Fruit fly (Drosophila melanogaster): ENCODE results near the gene CG14401.

DNA sequence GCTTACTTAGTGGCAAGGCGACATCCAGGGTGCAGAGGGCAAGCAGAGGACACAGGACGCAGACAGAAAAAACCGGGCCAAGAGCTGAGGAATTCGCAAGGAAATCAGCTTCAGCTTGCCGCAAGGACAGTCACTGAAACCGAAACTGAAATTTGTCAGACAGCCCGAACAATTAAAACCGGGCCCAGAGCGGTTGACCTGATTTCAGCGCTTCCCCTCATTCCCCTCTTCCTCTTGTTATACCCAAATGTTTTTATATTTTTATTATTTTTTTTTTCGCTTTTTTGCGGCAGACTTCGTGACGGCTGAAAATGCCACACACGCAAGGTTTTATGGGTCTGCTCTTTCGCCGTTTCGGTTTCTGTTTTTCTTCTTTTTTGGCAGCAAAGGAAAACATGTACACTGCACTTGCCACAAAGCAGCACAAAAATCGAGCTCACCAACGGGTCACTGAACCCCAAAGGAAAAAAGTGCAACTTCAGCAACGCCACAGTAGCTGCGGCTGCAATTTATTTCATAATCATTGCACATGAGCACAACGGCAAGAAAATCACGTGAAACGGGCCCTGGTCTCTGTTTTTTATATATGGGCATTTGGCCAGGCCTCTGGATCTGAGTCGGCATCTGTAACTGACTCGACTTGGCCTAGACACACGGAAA lies 38.5 kb downstream of the CG14401 start:
- TF ChIP-seq EcR (GFP tag; optimal IDR thresholded peaks at IDR 0.05) (peak; percentile 60), CG9948 (tag; optimal IDR thresholded peaks at IDR 0.05) (no peak), Pif1B (GFP tag; optimal IDR thresholded peaks at IDR 0.05) (no peak), rn (GFP tag; IDR thresholded peaks at IDR 0.05) (no peak), D1 (tag; optimal IDR thresholded peaks at IDR 0.05) (no peak), fd96Ca (GFP tag; IDR thresholded peaks at IDR 0.05) (no peak; the same call in 2 of the 3 replicates), Snoo (tag; optimal IDR thresholded peaks at IDR 0.05) (peak; percentile 59), CG8301 (tag; optimal IDR thresholded peaks at IDR 0.05) (no peak)

All from whole organism, pupa.